Worm (Caenorhabditis elegans): ENCODE results near the gene semi-1.

Gene semi-1

ce11 chrV:13515115-13515514 lies at the start of gene semi-1:
semi-1 (minus strand) TSS chrV:13515215.
- no peak for TF ChIP-seq dao-5 (tag; optimal IDR thresholded peaks at IDR 0.05)
- no peak for TF ChIP-seq W03F9.2 (tag; optimal IDR thresholded peaks at IDR 0.05)
- no peak for TF ChIP-seq him-1 (tag; optimal IDR thresholded peaks at IDR 0.05)

ce11 chrV:13563841-13564240 lies 48.8 kb upstream of the semi-1 start, which contains the start of gene grl-17:
grl-17 (minus strand) TSS chrV:13563941.
- TF ChIP-seq dao-5 (tag; optimal IDR thresholded peaks at IDR 0.05) (no peak), W03F9.2 (tag; optimal IDR thresholded peaks at IDR 0.05) (no peak), him-1 (tag; optimal IDR thresholded peaks at IDR 0.05) (no peak)

DNA sequence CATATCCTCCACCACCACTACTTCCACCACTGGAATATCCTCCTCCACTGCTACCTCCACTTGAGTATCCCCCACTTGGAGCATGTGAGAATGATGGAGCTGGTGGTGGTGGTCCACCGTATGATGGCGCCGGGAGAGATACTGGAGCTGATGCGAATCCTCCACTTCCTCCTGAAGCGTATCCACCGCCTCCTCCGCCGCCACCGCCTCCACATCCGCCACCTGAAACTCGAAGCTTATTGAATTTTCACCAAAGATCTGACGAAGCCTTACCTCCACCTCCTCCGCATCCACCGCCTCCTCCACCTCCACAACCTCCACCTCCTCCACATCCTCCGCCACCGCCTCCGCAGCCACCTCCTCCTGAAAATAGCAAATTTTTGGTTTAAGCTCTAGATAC lies 47.7 kb upstream of the semi-1 start:
- TF ChIP-seq him-1 (tag; optimal IDR thresholded peaks at IDR 0.05) (no peak), dao-5 (tag; optimal IDR thresholded peaks at IDR 0.05) (no peak), W03F9.2 (tag; optimal IDR thresholded peaks at IDR 0.05) (no peak)

- TF ChIP-seq him-1 (tag; optimal IDR thresholded peaks at IDR 0.05), result no peak
- no peak for TF ChIP-seq dao-5 (tag; optimal IDR thresholded peaks at IDR 0.05)
- no peak for TF ChIP-seq W03F9.2 (tag; optimal IDR thresholded peaks at IDR 0.05)
Measured at ce11 chrV:13559978-13560377, 45.0 kb upstream of the semi-1 start, which contains the start of gene C56A3.8. C56A3.8 (plus strand) TSS chrV:13560278.

DNA sequence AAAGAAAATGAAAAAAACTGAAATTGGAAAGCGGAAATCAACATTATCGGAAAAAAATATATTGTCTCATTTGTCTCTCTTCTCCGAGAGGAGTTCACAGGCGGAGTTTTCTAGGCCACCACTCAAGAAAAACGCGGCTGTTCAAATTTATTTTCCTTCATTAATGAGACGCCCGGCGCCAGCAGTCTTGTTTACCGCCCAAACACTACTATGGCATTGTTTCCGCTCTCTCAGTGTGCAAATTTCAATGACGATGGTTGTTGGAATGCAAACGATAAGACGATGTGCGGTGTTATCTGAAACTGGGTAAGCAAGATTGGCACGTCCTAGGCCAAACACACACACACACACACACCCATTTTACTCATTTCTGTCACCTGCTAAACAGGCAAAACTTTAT lies 41.7 kb upstream of the semi-1 start, which contains the start of gene cav-2:
cav-2 (plus strand) TSS at position 359 of the 400 bp plus-strand sequence.
- TF ChIP-seq W03F9.2 (tag; optimal IDR thresholded peaks at IDR 0.05), result peak; percentile 84
- peak; percentile 64 for TF ChIP-seq him-1 (tag; optimal IDR thresholded peaks at IDR 0.05)
- no peak for TF ChIP-seq dao-5 (tag; optimal IDR thresholded peaks at IDR 0.05)

DNA sequence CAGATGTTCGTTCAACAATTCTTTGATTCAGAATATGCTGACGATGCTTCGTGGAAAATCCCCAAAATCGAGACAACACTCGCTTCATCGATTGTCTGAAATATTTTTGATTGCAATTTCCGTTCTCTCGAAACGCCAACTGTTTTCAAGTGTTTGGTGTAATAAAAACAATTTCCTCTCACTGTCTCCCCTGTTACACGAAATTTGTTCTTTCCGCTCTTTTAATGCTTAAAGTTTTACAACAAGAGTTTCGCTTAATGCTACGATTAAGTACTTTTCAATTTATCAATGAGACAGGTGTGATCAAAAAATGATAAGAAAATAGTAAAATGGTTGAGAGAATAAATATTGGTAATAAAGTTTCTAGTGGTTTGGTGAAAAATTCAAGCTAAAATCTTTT lies 41.3 kb upstream of the semi-1 start, which contains the start of gene C56A3.6:
C56A3.6 (minus strand) TSS at position 101 of the 400 bp plus-strand sequence.
- TF ChIP-seq him-1 (tag; optimal IDR thresholded peaks at IDR 0.05) (no peak), W03F9.2 (tag; optimal IDR thresholded peaks at IDR 0.05) (no peak), dao-5 (tag; optimal IDR thresholded peaks at IDR 0.05) (no peak)

DNA sequence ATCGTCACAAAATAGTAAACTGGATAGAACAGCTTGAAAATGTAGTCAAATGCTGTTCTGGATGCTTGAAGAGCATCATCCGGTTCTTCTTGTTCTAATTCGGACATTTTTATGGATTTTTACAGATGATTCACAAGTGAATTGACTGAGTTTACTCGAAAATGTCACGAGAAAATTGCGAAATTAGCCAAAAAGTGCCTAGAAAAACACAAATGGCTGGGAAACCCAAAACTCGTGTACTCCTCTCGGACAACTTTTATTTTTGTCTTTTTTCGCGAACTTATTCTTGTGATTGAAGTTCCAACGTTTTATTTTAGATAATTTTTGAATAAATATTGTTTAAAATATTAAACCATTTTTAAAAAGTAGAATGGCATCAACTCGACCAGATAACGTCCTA lies 36.6 kb upstream of the semi-1 start, which contains the start of the genes C56A3.4 and C56A3.5:
C56A3.4 (minus strand) TSS at position 154 of the 400 bp plus-strand sequence.
C56A3.5 (plus strand) TSS at position 367 of the 400 bp plus-strand sequence.
- TF ChIP-seq W03F9.2 (tag; optimal IDR thresholded peaks at IDR 0.05) (peak; percentile 54), dao-5 (tag; optimal IDR thresholded peaks at IDR 0.05) (no peak)

DNA sequence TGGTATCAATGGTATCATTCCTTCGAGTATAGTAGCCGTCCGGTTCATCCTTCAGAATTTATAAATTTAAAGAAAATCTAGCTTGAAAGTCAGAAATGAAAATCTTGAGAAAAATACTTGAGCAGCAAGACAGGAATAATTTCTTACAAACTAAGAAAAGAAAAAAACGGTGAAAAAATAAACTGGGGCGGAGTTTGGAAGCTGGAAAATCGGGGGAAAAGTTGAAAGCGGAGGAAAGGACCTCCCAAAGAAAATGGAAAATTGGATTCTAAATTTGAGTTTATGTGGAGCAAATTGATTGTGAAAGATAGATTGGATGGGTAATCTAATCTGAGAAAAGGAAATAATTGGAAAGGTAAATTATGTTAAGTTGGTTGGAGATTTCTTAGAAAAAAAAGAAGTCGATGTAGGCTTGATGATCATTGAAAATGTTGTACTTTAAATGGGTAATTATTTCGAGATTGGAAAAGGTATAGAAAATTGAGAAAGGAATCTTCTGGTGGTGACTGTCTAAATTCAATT lies 21.1 kb upstream of the semi-1 start, which contains the start of gene frpr-5:
frpr-5 (minus strand) TSS at position 51 of the 522 bp plus-strand sequence.
- no peak for TF ChIP-seq dao-5 (tag; optimal IDR thresholded peaks at IDR 0.05)

- TF ChIP-seq him-1 (tag; optimal IDR thresholded peaks at IDR 0.05) (no peak), W03F9.2 (tag; optimal IDR thresholded peaks at IDR 0.05) (no peak), dao-5 (tag; optimal IDR thresholded peaks at IDR 0.05) (no peak)
Measured at ce11 chrV:13532469-13532868, 17.5 kb upstream of the semi-1 start.

DNA sequence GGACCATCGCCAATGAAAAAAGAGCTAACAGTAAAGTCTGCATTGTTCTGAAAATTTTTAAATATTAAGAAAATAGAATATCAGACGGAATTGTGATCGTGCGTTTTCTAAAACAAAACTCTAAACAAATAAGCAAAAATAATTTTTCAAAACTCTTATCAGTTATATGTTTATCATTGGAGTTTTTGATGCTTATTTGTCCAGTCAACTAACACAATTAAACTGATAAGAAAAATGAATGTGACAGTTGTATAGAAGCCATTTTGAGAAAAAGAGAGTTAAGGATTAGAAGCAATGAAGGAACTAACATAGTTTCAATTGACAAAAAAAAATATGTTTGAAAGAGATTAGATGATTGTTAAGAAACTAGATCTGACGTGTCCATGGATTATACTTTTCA lies 15.7 kb upstream of the semi-1 start, which contains the start of gene ttr-44:
ttr-44 (minus strand) TSS at position 47 of the 400 bp plus-strand sequence.
- TF ChIP-seq W03F9.2 (tag; optimal IDR thresholded peaks at IDR 0.05), result no peak
- TF ChIP-seq dao-5 (tag; optimal IDR thresholded peaks at IDR 0.05), result no peak
- no peak for TF ChIP-seq him-1 (tag; optimal IDR thresholded peaks at IDR 0.05)

DNA sequence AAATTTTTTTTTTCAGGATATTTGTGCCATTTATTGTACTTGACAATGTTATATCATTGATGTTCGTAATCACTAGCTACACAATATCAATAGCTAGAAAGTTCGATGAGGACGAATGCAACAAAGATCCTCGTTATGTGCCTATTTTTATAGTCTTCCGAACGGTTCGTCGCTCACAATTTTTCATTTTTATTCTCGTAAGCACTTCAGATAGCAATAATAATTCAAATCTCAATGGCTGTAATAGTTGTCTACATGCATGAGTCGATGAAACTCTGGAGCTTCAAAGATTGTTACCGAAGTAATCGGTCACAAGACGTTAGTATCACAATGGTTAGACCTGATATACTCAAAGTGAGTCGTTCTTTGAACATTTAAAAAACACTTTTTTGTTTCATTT lies 14.2 kb upstream of the semi-1 start:
- TF ChIP-seq dao-5 (tag; optimal IDR thresholded peaks at IDR 0.05), result no peak
- TF ChIP-seq him-1 (tag; optimal IDR thresholded peaks at IDR 0.05), result no peak
- no peak for TF ChIP-seq W03F9.2 (tag; optimal IDR thresholded peaks at IDR 0.05)

ce11 chrV:13523194-13523593 lies 8.2 kb upstream of the semi-1 start, which contains the start of gene R11G10.3:
R11G10.3 (plus strand) TSS chrV:13523494.
- TF ChIP-seq him-1 (tag; optimal IDR thresholded peaks at IDR 0.05) (no peak), W03F9.2 (tag; optimal IDR thresholded peaks at IDR 0.05) (no peak), dao-5 (tag; optimal IDR thresholded peaks at IDR 0.05) (no peak)

DNA sequence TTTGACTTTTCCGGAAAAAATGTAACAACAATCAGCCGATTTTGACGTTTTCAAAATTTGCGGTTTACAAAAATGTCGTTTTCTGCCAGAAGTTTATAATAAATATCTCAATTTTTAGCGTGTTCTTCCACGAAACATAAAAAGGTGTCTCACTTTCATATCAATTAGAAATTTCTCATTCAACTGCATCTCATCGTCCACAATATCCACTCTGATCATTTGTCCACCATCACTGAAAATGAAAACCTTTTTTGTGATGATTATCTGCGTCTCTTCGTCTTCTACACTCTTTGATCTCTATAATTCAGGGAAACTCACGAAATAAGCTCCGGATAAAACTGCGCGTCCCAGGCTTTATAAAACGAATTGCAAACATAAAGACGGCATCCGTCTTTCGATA lies 2.5 kb downstream of the semi-1 start:
- no peak for TF ChIP-seq dao-5 (tag; optimal IDR thresholded peaks at IDR 0.05)
- TF ChIP-seq him-1 (tag; optimal IDR thresholded peaks at IDR 0.05), result no peak
- TF ChIP-seq W03F9.2 (tag; optimal IDR thresholded peaks at IDR 0.05), result no peak

- TF ChIP-seq W03F9.2 (tag; optimal IDR thresholded peaks at IDR 0.05), result no peak
- TF ChIP-seq him-1 (tag; optimal IDR thresholded peaks at IDR 0.05), result no peak
- TF ChIP-seq dao-5 (tag; optimal IDR thresholded peaks at IDR 0.05), result no peak
Measured at ce11 chrV:13511618-13512017, 3.4 kb downstream of the semi-1 start, which contains the start of gene avr-15. avr-15 (minus strand) TSS chrV:13511718.

DNA sequence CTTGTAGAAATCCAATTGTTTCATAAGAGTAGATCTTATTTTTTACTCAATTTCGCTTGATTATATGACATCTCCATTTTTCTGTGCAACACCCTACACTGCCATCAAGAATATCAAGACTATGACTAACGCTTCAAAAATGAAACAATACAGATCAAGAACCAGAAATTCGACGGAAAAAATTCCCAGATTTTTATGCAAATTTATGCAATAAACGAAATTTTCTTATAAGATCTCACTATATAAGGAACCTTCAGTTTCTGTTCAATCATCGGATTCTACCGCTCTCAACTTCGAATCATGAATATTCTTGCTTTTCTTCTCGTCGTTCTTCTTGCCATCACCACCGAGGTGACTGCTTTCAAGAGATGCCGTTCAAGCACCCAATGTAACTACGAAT lies 8.7 kb downstream of the semi-1 start, which contains the start of gene R11G10.4:
R11G10.4 (plus strand) TSS at position 301 of the 400 bp plus-strand sequence.
- TF ChIP-seq W03F9.2 (tag; optimal IDR thresholded peaks at IDR 0.05) (no peak), him-1 (tag; optimal IDR thresholded peaks at IDR 0.05) (no peak), dao-5 (tag; optimal IDR thresholded peaks at IDR 0.05) (no peak)
